Worm (Caenorhabditis elegans) whole organism, L4 larva: ENCODE results near the gene scl-10.

Experiments
- ZK546.5 ChIP-seq, 2 experiments: sonication (generic microtip); optimal IDR thresholded peaks; 2 replicates each; lab custom pipeline; 2017; ENCODE audit warnings: missing biosample characterization in 2 of 2, missing genetic modification characterization in 2 of 2
- ceh-32 ChIP-seq: sonication (generic microtip); optimal IDR thresholded peaks from 2 replicates; lab custom pipeline; 2016; ENCODE audit warnings: mild to moderate bottlenecking, missing genetic modification characterization, missing compliant biosample characterization; ENCODE audit not compliant: poor library complexity
- daf-16 ChIP-seq, 3 experiments: sonication (generic microtip); optimal IDR thresholded peaks; 2 replicates each; lab custom pipeline; 2016 to 2017; ENCODE audit warnings: missing genetic modification characterization in 3 of 3, missing genetic modification reagents in 3 of 3, mild to moderate bottlenecking in 2 of 3, missing compliant biosample characterization in 2 of 3, missing biosample characterization in 1 of 3, moderate library complexity in 1 of 3
- lim-7 ChIP-seq: fragments of 200-800 bp; sonication (Bioruptor generic); IDR thresholded peaks from 2 replicates; pipeline ENCODE4 v1.3.6; 2022; ENCODE audit warnings: missing genetic modification characterization, missing compliant biosample characterization
- lin-15B ChIP-seq: fragments of 150-350 bp; sonication (generic microtip); optimal IDR thresholded peaks from 3 replicates; lab custom pipeline; 2014; ENCODE audit warnings: missing biosample characterization, missing genetic modification characterization
- nhr-11 ChIP-seq: fragments of 150-350 bp; optimal IDR thresholded peaks from 2 replicates; lab custom pipeline; 2014; ENCODE audit warnings: missing biosample characterization, missing genetic modification characterization
- nhr-237 ChIP-seq: sonication (generic microtip); optimal IDR thresholded peaks from 2 replicates; lab custom pipeline; 2017; ENCODE audit warnings: missing biosample characterization, missing genetic modification characterization
- nhr-42 ChIP-seq: fragments of 200-800 bp; sonication (Bioruptor generic); IDR thresholded peaks from 2 replicates; pipeline ENCODE4 v1.3.6; 2022; ENCODE audit warnings: missing genetic modification characterization, missing compliant biosample characterization
- unc-62 ChIP-seq, 3 experiments: fragments of 150-350 bp in 1 of 3; sonication (generic microtip); optimal IDR thresholded peaks in 2 of 3; peaks in 1 of 3; 1 replicate in 1 of 3; 2 replicates in 2 of 3; lab custom pipeline; 2014 to 2017; ENCODE audit warnings: missing biosample characterization in 3 of 3, missing genetic modification characterization in 3 of 3, missing genetic modification reagents in 3 of 3, missing genotype in 1 of 3
- ztf-11 ChIP-seq: fragments of 150-350 bp; optimal IDR thresholded peaks from 2 replicates; lab custom pipeline; 2014; ENCODE audit warnings: missing biosample characterization, missing genetic modification characterization

DNA sequence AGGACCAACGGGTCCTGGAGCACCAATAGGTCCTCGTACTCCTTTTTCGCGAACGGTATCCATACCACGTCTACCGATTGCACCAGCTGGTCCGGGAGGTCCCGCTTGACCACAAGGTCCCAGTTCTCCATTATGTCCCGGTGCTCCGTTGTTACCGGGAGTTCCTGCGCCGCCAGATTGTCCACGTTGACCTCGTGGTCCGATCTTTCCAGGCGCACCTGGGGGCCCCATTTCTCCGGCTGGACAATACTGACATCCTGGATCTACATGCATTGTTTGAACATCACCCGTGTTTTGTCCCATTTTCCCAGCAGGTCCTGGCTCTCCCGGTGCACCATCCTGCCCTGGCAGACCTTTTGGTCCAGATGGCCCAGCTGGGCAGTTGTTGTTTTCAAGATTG, 17.8 kb downstream of the scl-10 start:
- TF ChIP-seq ZK546.5 (tag; optimal IDR thresholded peaks at IDR 0.05; lab: Kevin White, UChicago), result no peak
- TF ChIP-seq lim-7 (GFP tag; lab: Robert Waterston, UW), result no peak
- no peak for TF ChIP-seq nhr-11 (tag; lab: Kevin White, UChicago)
- TF ChIP-seq ztf-11 (tag; lab: Kevin White, UChicago), result no peak
- no peak for TF ChIP-seq lin-15B (tag; lab: Kevin White, UChicago)
- TF ChIP-seq nhr-42 (GFP tag; lab: Robert Waterston, UW), result no peak
- no peak for TF ChIP-seq unc-62 (GFP tag; optimal IDR thresholded peaks at IDR 0.05 in 1 of 2; lab: Kevin White, UChicago)
- no peak for TF ChIP-seq unc-62 (tag; optimal IDR thresholded peaks at IDR 0.05; lab: Kevin White, UChicago)
- TF ChIP-seq nhr-237 (tag; lab: Kevin White, UChicago), result no peak
- no peak for TF ChIP-seq daf-16 (GFP tag; optimal IDR thresholded peaks at IDR 0.05; lab: Kevin White, UChicago)
- TF ChIP-seq daf-16 (tag; optimal IDR thresholded peaks at IDR 0.05; lab: Kevin White, UChicago), result no peak
- no peak for TF ChIP-seq ceh-32 (tag; lab: Kevin White, UChicago)
